Worm (Caenorhabditis elegans) whole organism, L4 larva: ENCODE measurements around the gene Y75B8A.32.

Experiments used
- aly-2 ChIP-seq: sonication (generic microtip); optimal IDR thresholded peaks from 2 replicates; lab custom pipeline; 2018; ENCODE audit warnings: missing biosample characterization, missing genetic modification characterization
- ama-1 ChIP-seq: fragments of 150-350 bp; optimal IDR thresholded peaks from 2 replicates; lab custom pipeline; 2014; ENCODE audit warnings: inconsistent platforms, mixed read lengths
- ceh-82 ChIP-seq: sonication (generic microtip); optimal IDR thresholded peaks from 2 replicates; lab custom pipeline; 2017; ENCODE audit warnings: missing biosample characterization, missing genetic modification characterization
- lin-13 ChIP-seq: fragments of 150-350 bp; optimal IDR thresholded peaks from 2 replicates; lab custom pipeline; 2014; ENCODE audit warnings: missing biosample characterization, missing genetic modification reagents, missing genetic modification characterization
- lsy-2 ChIP-seq, 2 experiments: fragments of 150-350 bp in 1 of 2; sonication (generic microtip) in 1 of 2; optimal IDR thresholded peaks; 2 replicates each; lab custom pipeline; 2014 to 2017; ENCODE audit warnings: missing biosample characterization in 2 of 2, missing genetic modification characterization in 2 of 2
- nhr-25 ChIP-seq: sonication (generic microtip); optimal IDR thresholded peaks from 2 replicates; lab custom pipeline; 2017; ENCODE audit warnings: missing genetic modification characterization, mild to moderate bottlenecking, missing compliant biosample characterization, antibody characterized with exemption, moderate library complexity, borderline replicate concordance; ENCODE audit not compliant: insufficient read depth
- nhr-76 ChIP-seq: fragments of 150-350 bp; optimal IDR thresholded peaks from 2 replicates; lab custom pipeline; 2014; ENCODE audit warnings: missing biosample characterization, missing genetic modification characterization
- pha-4 ChIP-seq, 2 experiments: fragments of 150-350 bp in 1 of 2; fragments of 200-800 bp in 1 of 2; sonication (Bioruptor generic) in 1 of 2; IDR thresholded peaks in 1 of 2; optimal IDR thresholded peaks in 1 of 2; 2 replicates each; pipeline versions ENCODE4 v1.3.6 to Lab custom; 2014 to 2022; ENCODE audit warnings: missing genetic modification characterization in 2 of 2, missing genetic modification reagents in 2 of 2, missing biosample characterization in 1 of 2, missing compliant biosample characterization in 1 of 2
- unc-39 ChIP-seq: sonication (generic microtip); optimal IDR thresholded peaks from 2 replicates; lab custom pipeline; 2017; ENCODE audit warnings: missing biosample characterization, missing genetic modification characterization

DNA sequence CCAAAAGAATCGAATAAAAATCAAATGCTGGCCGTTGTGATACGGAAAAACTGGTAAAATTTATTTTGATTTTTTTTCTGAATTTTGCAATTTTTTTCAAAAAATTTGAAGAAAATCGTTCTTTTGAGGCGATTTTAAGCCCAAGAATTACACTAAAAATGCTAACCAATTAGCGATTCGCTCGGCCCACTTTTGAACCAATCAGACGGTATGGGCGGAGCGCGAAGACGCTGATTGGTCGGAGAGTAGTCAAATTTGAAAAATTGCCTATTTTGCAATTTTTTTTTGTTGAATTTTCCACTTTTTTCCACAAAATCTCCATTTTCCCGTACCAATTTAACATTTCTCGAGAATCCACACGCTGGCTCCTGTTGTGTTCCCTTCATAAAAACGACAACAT lies 14.9 kb upstream of the Y75B8A.32 start:
- no peak for TF ChIP-seq lsy-2 (tag; optimal IDR thresholded peaks at IDR 0.05; lab: Kevin White, UChicago)
- TF ChIP-seq nhr-76 (tag; lab: Kevin White, UChicago), result no peak
- TF ChIP-seq ceh-82 (tag; lab: Kevin White, UChicago), result no peak
- TF ChIP-seq nhr-25 (tag; lab: Kevin White, UChicago), result no peak
- no peak for TF ChIP-seq pha-4 (GFP tag; IDR thresholded peaks at IDR 0.05; lab: Robert Waterston, UW)
- TF ChIP-seq pha-4 (tag; optimal IDR thresholded peaks at IDR 0.05; lab: Kevin White, UChicago), result no peak
- no peak for TF ChIP-seq lin-13
- no peak for TF ChIP-seq aly-2 (tag; lab: Kevin White, UChicago)
- TF ChIP-seq unc-39 (tag; lab: Kevin White, UChicago), result no peak
- no peak for TF ChIP-seq ama-1 (lab: Kevin White, UChicago)
